Fruit fly (Drosophila melanogaster): ENCODE data around the gene CG4213.
A peak's percentile ranks its signal among the peaks of the same experiment; 100 is the strongest.

CG4213 gene

DNA sequence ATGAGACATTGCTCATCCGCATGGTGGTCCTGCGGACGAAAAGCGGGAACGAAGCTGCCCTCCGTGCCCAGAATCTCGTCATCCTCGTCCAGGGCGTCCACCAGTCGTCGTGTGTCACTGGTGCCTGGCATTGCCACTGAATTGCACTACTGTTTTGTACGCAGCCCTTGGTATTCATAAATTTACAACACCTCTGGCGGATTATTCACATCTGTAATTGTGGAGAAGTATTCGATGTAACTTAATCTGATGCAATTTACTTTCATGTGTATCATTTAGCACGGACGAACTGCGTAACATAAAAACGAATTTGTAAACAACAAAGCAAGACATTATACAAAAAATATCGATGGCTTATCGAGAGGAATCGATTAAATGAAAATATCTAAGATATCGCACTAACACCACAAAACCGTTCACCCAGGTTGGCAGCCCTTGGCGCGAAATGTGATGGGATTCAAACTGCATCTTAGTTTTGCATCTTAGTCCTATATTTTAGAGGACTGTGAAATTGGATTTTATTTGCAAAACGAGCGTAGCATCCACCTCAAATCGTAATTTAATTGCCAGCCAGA lies 44.4 kb downstream of the CG4213 start, which contains the start of gene Ent1 (continued):
- TF ChIP-seq gro (GFP tag; optimal IDR thresholded peaks at IDR 0.05): peak; percentile 60
- TF ChIP-seq CG18011 (GFP tag; optimal IDR thresholded peaks at IDR 0.05): no peak
- no peak for TF ChIP-seq exex (tag; optimal IDR thresholded peaks at IDR 0.05)
- TF ChIP-seq CG10274 (GFP tag; optimal IDR thresholded peaks at IDR 0.05): no peak
- no peak for TF ChIP-seq H2.0 (GFP tag; IDR thresholded peaks at IDR 0.05)
- no peak for TF ChIP-seq Blimp-1 (GFP tag; optimal IDR thresholded peaks at IDR 0.05)
- no peak for TF ChIP-seq sna (GFP tag; IDR thresholded peaks at IDR 0.05; ENCODE audit: partially characterized antibody)
- no peak for TF ChIP-seq ttk (GFP tag; IDR thresholded peaks at IDR 0.05)
- no peak for TF ChIP-seq CG6683 (GFP tag; optimal IDR thresholded peaks at IDR 0.05)
- TF ChIP-seq Neu2 (GFP tag; optimal IDR thresholded peaks at IDR 0.05; ENCODE audit: borderline replicate concordance): no peak
- no peak for TF ChIP-seq amos (GFP tag; IDR thresholded peaks at IDR 0.05; ENCODE audit: partially characterized antibody)
- no peak for TF ChIP-seq CG3995 (GFP tag; optimal IDR thresholded peaks at IDR 0.05)
- no peak for TF ChIP-seq Hr39 (optimal IDR thresholded peaks at IDR 0.05)
- no peak for TF ChIP-seq CG11398 (GFP tag; optimal IDR thresholded peaks at IDR 0.05)
- no peak for TF ChIP-seq Fer1 (GFP tag; optimal IDR thresholded peaks at IDR 0.05)
- TF ChIP-seq CG17912 (GFP tag; optimal IDR thresholded peaks at IDR 0.05): no peak
- TF ChIP-seq CG1603 (tag; optimal IDR thresholded peaks at IDR 0.05): peak; percentile 70
- TF ChIP-seq CG10543 (GFP tag; optimal IDR thresholded peaks at IDR 0.05): no peak
- TF ChIP-seq sens (GFP tag): peak; percentile 50
- TF ChIP-seq MESR4 (GFP tag; optimal IDR thresholded peaks at IDR 0.05): peak; percentile 88
- TF ChIP-seq CG30403 (GFP tag; optimal IDR thresholded peaks at IDR 0.05): no peak
- no peak for TF ChIP-seq CG31441 (GFP tag; IDR thresholded peaks at IDR 0.05)
- TF ChIP-seq CG11560 (tag; IDR thresholded peaks at IDR 0.05): no peak
- TF ChIP-seq jing (GFP tag; optimal IDR thresholded peaks at IDR 0.05): no peak
- TF ChIP-seq Myb (GFP tag; optimal IDR thresholded peaks at IDR 0.05): no peak
- no peak for TF ChIP-seq CG8359 (GFP tag; optimal IDR thresholded peaks at IDR 0.05; ENCODE audit: borderline replicate concordance)
- no peak for TF ChIP-seq p53 (GFP tag; optimal IDR thresholded peaks at IDR 0.05)
- peak; percentile 35 for TF ChIP-seq gfzf (GFP tag; optimal IDR thresholded peaks at IDR 0.05)
- TF ChIP-seq CrebB (tag; optimal IDR thresholded peaks at IDR 0.05): peak; percentile 6
- TF ChIP-seq CG14014 (GFP tag; IDR thresholded peaks at IDR 0.05): no peak
- TF ChIP-seq slbo (GFP tag; IDR thresholded peaks at IDR 0.05): no peak
- no peak for TF ChIP-seq E2f2 (GFP tag; IDR thresholded peaks at IDR 0.05)
- TF ChIP-seq Stat92E (GFP tag; optimal IDR thresholded peaks at IDR 0.05): no peak
- no peak for TF ChIP-seq ind (GFP tag; optimal IDR thresholded peaks at IDR 0.05)
- TF ChIP-seq CG15269 (tag; optimal IDR thresholded peaks at IDR 0.05): no peak
- TF ChIP-seq CG18262 (tag; optimal IDR thresholded peaks at IDR 0.05): no peak
- TF ChIP-seq ken (GFP tag; IDR thresholded peaks at IDR 0.05): no peak
- no peak for TF ChIP-seq ap (GFP tag; IDR thresholded peaks at IDR 0.05)
- TF ChIP-seq seq (GFP tag; IDR thresholded peaks at IDR 0.05): no peak
- TF ChIP-seq CG16815 (GFP tag; optimal IDR thresholded peaks at IDR 0.05): no peak
- TF ChIP-seq Dfd (GFP tag; optimal IDR thresholded peaks at IDR 0.05): no peak
- no peak for TF ChIP-seq corto (GFP tag; optimal IDR thresholded peaks at IDR 0.05)
- peak; percentile 0 for TF ChIP-seq Hmr (GFP tag; optimal IDR thresholded peaks at IDR 0.05)
- no peak for TF ChIP-seq Lim3 (GFP tag; IDR thresholded peaks at IDR 0.05)
- TF ChIP-seq scrt (GFP tag; optimal IDR thresholded peaks at IDR 0.05): no peak
- TF ChIP-seq Mad (GFP tag; optimal IDR thresholded peaks at IDR 0.05): no peak
- TF ChIP-seq CG3407 (GFP tag; optimal IDR thresholded peaks at IDR 0.05): no peak
- TF ChIP-seq crp (GFP tag; optimal IDR thresholded peaks at IDR 0.05): no peak
- TF ChIP-seq tna (GFP tag; IDR thresholded peaks at IDR 0.05; ENCODE audit: partially characterized antibody): no peak
- TF ChIP-seq CG10431 (GFP tag; optimal IDR thresholded peaks at IDR 0.05): no peak
- TF ChIP-seq schlank (tag; optimal IDR thresholded peaks at IDR 0.05): no peak

Measured in whole organism, embryonic.